Worm (Caenorhabditis elegans) whole organism, L4 larva: ENCODE measurements around the gene str-231.
A peak's percentile ranks its signal among the peaks of the same experiment; 100 is the strongest.

Experiments
- D1046.2 ChIP-seq: fragments of 200-800 bp; sonication (Bioruptor generic); IDR thresholded peaks from 2 replicates; pipeline ENCODE4 v1.3.6; 2022; ENCODE audit warnings: missing genetic modification characterization, missing compliant biosample characterization
- F37D6.2 ChIP-seq: sonication (generic microtip); optimal IDR thresholded peaks from 2 replicates; lab custom pipeline; 2016; ENCODE audit warnings: mild to moderate bottlenecking, missing genetic modification characterization, missing compliant biosample characterization
- T26A8.4 ChIP-seq: fragments of 200-800 bp; sonication (Bioruptor generic); IDR thresholded peaks from 2 replicates; pipeline ENCODE4 v1.3.6; 2022; ENCODE audit warnings: missing genetic modification characterization, missing compliant biosample characterization
- Y75B8A.6 ChIP-seq: fragments of 200-800 bp; sonication (Bioruptor generic); IDR thresholded peaks from 2 replicates; pipeline ENCODE4 v1.3.6; 2022; ENCODE audit warnings: missing genetic modification reagents, missing genetic modification characterization, missing compliant biosample characterization
- ZK337.2 ChIP-seq: fragments of 200-800 bp; sonication (Bioruptor generic); IDR thresholded peaks from 2 replicates; pipeline ENCODE4 v1.3.6; 2022; ENCODE audit warnings: missing genetic modification reagents, missing genetic modification characterization, missing compliant biosample characterization
- aha-1 ChIP-seq: fragments of 150-350 bp; peaks from one replicate; lab custom pipeline; 2014; ENCODE audit warnings: missing biosample characterization, missing genetic modification characterization
- aly-2 ChIP-seq: sonication (generic microtip); optimal IDR thresholded peaks from 2 replicates; lab custom pipeline; 2018; ENCODE audit warnings: missing biosample characterization, missing genetic modification characterization
- ama-1 ChIP-seq: fragments of 150-350 bp; optimal IDR thresholded peaks from 2 replicates; lab custom pipeline; 2014; ENCODE audit warnings: inconsistent platforms, mixed read lengths
- ceh-20 ChIP-seq: fragments of 200-800 bp; sonication (Bioruptor generic); IDR thresholded peaks from 2 replicates; pipeline ENCODE4 v1.3.6; 2022; ENCODE audit warnings: missing genetic modification reagents, missing genetic modification characterization, missing compliant biosample characterization
- ceh-28 ChIP-seq: fragments of 150-350 bp; optimal IDR thresholded peaks from 2 replicates; lab custom pipeline; 2014; ENCODE audit warnings: missing biosample characterization, missing genetic modification reagents, missing genetic modification characterization
- ceh-32 ChIP-seq: sonication (generic microtip); optimal IDR thresholded peaks from 2 replicates; lab custom pipeline; 2016; ENCODE audit warnings: mild to moderate bottlenecking, missing genetic modification characterization, missing compliant biosample characterization; ENCODE audit not compliant: poor library complexity
- ceh-44 ChIP-seq: fragments of 200-800 bp; sonication (Bioruptor generic); IDR thresholded peaks from 2 replicates; pipeline ENCODE4 v1.3.6; 2022; ENCODE audit warnings: missing genetic modification reagents, missing genetic modification characterization, missing compliant biosample characterization
- ceh-82 ChIP-seq: sonication (generic microtip); optimal IDR thresholded peaks from 2 replicates; lab custom pipeline; 2017; ENCODE audit warnings: missing biosample characterization, missing genetic modification characterization
- ctbp-1 ChIP-seq: fragments of 200-800 bp; sonication (Bioruptor generic); IDR thresholded peaks from 2 replicates; pipeline ENCODE4 v1.3.6; 2022; ENCODE audit warnings: missing genetic modification reagents, missing genetic modification characterization, missing compliant biosample characterization
- daf-19 ChIP-seq: fragments of 200-800 bp; sonication (Bioruptor generic); conservative IDR thresholded peaks from 2 replicates; pipeline ENCODE4 v1.3.6; 2022; ENCODE audit warnings: missing genetic modification characterization, missing compliant biosample characterization
- daf-8 ChIP-seq: fragments of 200-800 bp; sonication (Bioruptor generic); IDR thresholded peaks from 2 replicates; pipeline ENCODE4 v1.3.6; 2022; ENCODE audit warnings: missing genetic modification characterization, missing compliant biosample characterization
- dmd-6 ChIP-seq: fragments of 200-800 bp; sonication (Bioruptor generic); IDR thresholded peaks from 2 replicates; pipeline ENCODE4 v1.3.6; 2022; ENCODE audit warnings: missing genetic modification reagents, missing genetic modification characterization, missing compliant biosample characterization
- dmd-8 ChIP-seq: fragments of 200-800 bp; sonication (Bioruptor generic); IDR thresholded peaks from 2 replicates; pipeline ENCODE4 v1.3.6; 2022; ENCODE audit warnings: missing genetic modification characterization, missing compliant biosample characterization
- dmd-9 ChIP-seq: fragments of 200-800 bp; sonication (Bioruptor generic); IDR thresholded peaks from 2 replicates; pipeline ENCODE4 v1.3.6; 2022; ENCODE audit warnings: missing genetic modification reagents, missing genetic modification characterization, missing compliant biosample characterization
- dpl-1 ChIP-seq: fragments of 150-350 bp; optimal IDR thresholded peaks from 2 replicates; lab custom pipeline; 2014; ENCODE audit warnings: missing biosample characterization, missing genetic modification reagents, missing genetic modification characterization
- gei-8 ChIP-seq: fragments of 200-800 bp; sonication (Bioruptor generic); optimal IDR thresholded peaks from 2 replicates; lab custom pipeline; 2018; ENCODE audit warnings: mild to moderate bottlenecking, missing genetic modification characterization, missing compliant biosample characterization
- hlh-11 ChIP-seq: fragments of 200-800 bp; sonication (Bioruptor generic); optimal IDR thresholded peaks from 2 replicates; lab custom pipeline; 2018; ENCODE audit warnings: mild to moderate bottlenecking, missing genetic modification characterization, missing compliant biosample characterization
- hmg-1.1 ChIP-seq: fragments of 200-800 bp; sonication (Bioruptor generic); IDR thresholded peaks from 2 replicates; pipeline ENCODE4 v1.3.6; 2022; ENCODE audit warnings: missing genetic modification reagents, missing genetic modification characterization, missing compliant biosample characterization
- jun-1 ChIP-seq: fragments of 150-350 bp; optimal IDR thresholded peaks from 2 replicates; lab custom pipeline; 2014; ENCODE audit warnings: missing biosample characterization, missing genetic modification reagents, missing genetic modification characterization
- lim-7 ChIP-seq: fragments of 200-800 bp; sonication (Bioruptor generic); IDR thresholded peaks from 2 replicates; pipeline ENCODE4 v1.3.6; 2022; ENCODE audit warnings: missing genetic modification characterization, missing compliant biosample characterization
- lin-29 ChIP-seq: fragments of 200-800 bp; sonication (Bioruptor generic); IDR thresholded peaks from 2 replicates; pipeline ENCODE4 v1.3.6; 2022; ENCODE audit warnings: missing genetic modification reagents, missing genetic modification characterization, missing compliant biosample characterization
- lir-3 ChIP-seq: sonication (generic microtip); optimal IDR thresholded peaks from 2 replicates; lab custom pipeline; 2016; ENCODE audit warnings: mild to moderate bottlenecking, missing genetic modification characterization, missing compliant biosample characterization
- mxl-2 ChIP-seq: fragments of 200-800 bp; sonication (Bioruptor generic); conservative IDR thresholded peaks from 2 replicates; pipeline ENCODE4 v1.3.6; 2022; ENCODE audit warnings: missing genetic modification reagents, missing genetic modification characterization, missing compliant biosample characterization
- nhr-10 ChIP-seq: fragments of 150-350 bp; optimal IDR thresholded peaks from 2 replicates; lab custom pipeline; 2014; ENCODE audit warnings: missing biosample characterization, missing genetic modification characterization
- nhr-48 ChIP-seq: sonication (generic microtip); optimal IDR thresholded peaks from 2 replicates; lab custom pipeline; 2016; ENCODE audit warnings: mild to moderate bottlenecking, missing genetic modification characterization, missing compliant biosample characterization
- nhr-77 ChIP-seq: fragments of 150-350 bp; optimal IDR thresholded peaks from 2 replicates; lab custom pipeline; 2014; ENCODE audit warnings: missing biosample characterization, missing genetic modification characterization
- php-3 ChIP-seq: fragments of 200-800 bp; sonication (Bioruptor generic); IDR thresholded peaks from 2 replicates; pipeline ENCODE4 v1.3.6; 2022; ENCODE audit warnings: missing genetic modification reagents, missing genetic modification characterization, missing compliant biosample characterization
- pqm-1 ChIP-seq: sonication (generic microtip); optimal IDR thresholded peaks from 2 replicates; lab custom pipeline; 2017; ENCODE audit warnings: missing biosample characterization, missing genetic modification characterization
- rbr-2 ChIP-seq: sonication (generic microtip); optimal IDR thresholded peaks from 2 replicates; lab custom pipeline; 2016; ENCODE audit warnings: missing genotype, missing genetic modification characterization, missing compliant biosample characterization
- skn-1 ChIP-seq: fragments of 150-350 bp; optimal IDR thresholded peaks from 2 replicates; lab custom pipeline; 2014; ENCODE audit warnings: missing biosample characterization, missing genetic modification characterization
- tra-1 ChIP-seq: fragments of 200-800 bp; sonication (Bioruptor generic); IDR thresholded peaks from 2 replicates; pipeline ENCODE4 v1.3.6; 2022; ENCODE audit warnings: missing genetic modification reagents, missing genetic modification characterization, missing compliant biosample characterization
- unc-62 ChIP-seq, 3 experiments: fragments of 150-350 bp in 1 of 3; sonication (generic microtip); optimal IDR thresholded peaks in 2 of 3; peaks in 1 of 3; 1 replicate in 1 of 3; 2 replicates in 2 of 3; lab custom pipeline; 2014 to 2017; ENCODE audit warnings: missing biosample characterization in 3 of 3, missing genetic modification characterization in 3 of 3, missing genetic modification reagents in 3 of 3, missing genotype in 1 of 3

Gene str-231

DNA sequence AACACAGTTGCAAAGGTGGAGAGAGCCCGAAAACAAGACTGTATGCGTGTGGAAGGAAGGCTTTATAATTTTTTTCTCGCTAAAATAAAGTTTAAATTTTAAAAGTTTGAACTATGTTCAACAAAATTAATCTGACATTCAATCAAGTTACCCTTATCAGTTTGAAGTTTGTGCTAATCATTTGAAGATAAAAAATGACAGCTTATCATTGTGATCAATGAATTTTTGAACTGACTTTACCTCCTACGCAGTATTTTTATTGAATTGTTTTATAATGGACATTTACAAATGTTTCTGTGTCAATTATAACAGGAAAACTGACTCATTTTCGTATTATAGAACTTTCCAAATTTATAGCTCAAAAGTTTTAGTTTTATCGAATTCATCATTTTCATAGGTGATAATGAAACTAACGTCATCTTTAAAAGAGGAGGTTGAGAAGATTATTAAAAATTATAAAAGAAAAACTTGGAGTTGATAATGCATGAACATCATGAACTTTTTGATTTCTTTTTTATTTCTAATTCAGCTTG is 29.1 kb downstream of the str-231 start, which contains the start of gene oac-20:
TSS of gene oac-20 (plus strand) at position 483 of the 533 bp plus-strand sequence.
- no peak for TF ChIP-seq nhr-10 (tag; lab: Kevin White, UChicago)
- TF ChIP-seq skn-1 (tag; lab: Kevin White, UChicago) = no peak
- TF ChIP-seq T26A8.4 (GFP tag; lab: Robert Waterston, UW) = no peak
- no peak for TF ChIP-seq daf-8 (GFP tag; lab: Robert Waterston, UW)
- peak; percentile 66 for TF ChIP-seq php-3
- TF ChIP-seq dmd-8 (GFP tag; lab: Robert Waterston, UW) = no peak
- TF ChIP-seq F37D6.2 (tag; lab: Kevin White, UChicago) = no peak
- TF ChIP-seq aly-2 = no peak
- TF ChIP-seq D1046.2 (GFP tag; lab: Robert Waterston, UW) = no peak
- no peak for TF ChIP-seq ceh-82
- no peak for TF ChIP-seq lin-29 (GFP tag; lab: Robert Waterston, UW)
- TF ChIP-seq ceh-28 (tag; lab: Kevin White, UChicago) = no peak
- TF ChIP-seq gei-8 = no peak
- TF ChIP-seq tra-1 (GFP tag; lab: Robert Waterston, UW) = 0 out of 2 replicates have a peak, but pooled peaks have one; percentile 58
- TF ChIP-seq hmg-1.1 (GFP tag; lab: Robert Waterston, UW) = no peak
- TF ChIP-seq ama-1 (lab: Kevin White, UChicago) = no peak
- TF ChIP-seq nhr-48 (tag; lab: Kevin White, UChicago) = peak; percentile 16
- peak; percentile 96 for TF ChIP-seq dmd-6 (GFP tag; lab: Robert Waterston, UW)
- TF ChIP-seq nhr-77 (tag; lab: Kevin White, UChicago) = peak; percentile 61
- TF ChIP-seq rbr-2 (tag; lab: Kevin White, UChicago) = no peak
- TF ChIP-seq dmd-9 = no peak
- no peak for TF ChIP-seq lim-7 (GFP tag; lab: Robert Waterston, UW)
- peak; percentile 90 for TF ChIP-seq pqm-1 (tag; lab: Kevin White, UChicago)
- TF ChIP-seq ceh-44 (GFP tag; lab: Robert Waterston, UW) = no peak
- no peak for TF ChIP-seq ctbp-1 (GFP tag; lab: Robert Waterston, UW)
- TF ChIP-seq daf-19 (GFP tag; lab: Robert Waterston, UW) = no peak

DNA sequence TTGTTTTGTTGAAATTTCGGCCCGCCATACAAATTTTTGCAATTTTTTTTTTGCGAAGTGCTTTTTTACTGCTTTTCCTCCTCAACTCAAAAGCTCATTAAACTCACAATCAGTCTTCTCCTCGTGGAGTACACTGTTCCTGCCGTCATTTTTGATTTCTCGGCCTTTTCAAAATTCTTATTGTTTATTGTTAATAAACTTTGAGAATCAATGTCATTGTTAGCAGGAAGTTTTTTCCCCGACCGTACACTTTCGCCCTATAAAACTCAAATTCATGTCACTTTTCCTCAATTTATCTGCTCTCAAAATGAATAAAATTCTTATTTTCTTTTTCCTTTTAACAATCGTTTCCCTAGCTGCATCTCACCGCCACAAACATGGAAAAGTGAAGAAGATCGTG is 31.6 kb downstream of the str-231 start, which contains the start of gene clec-232:
TSS of gene clec-232 (plus strand) at position 301 of the 400 bp plus-strand sequence.
- TF ChIP-seq jun-1 (no peak), ZK337.2 (GFP tag; lab: Robert Waterston, UW) (no peak), pqm-1 (tag; lab: Kevin White, UChicago) (no peak), lir-3 (tag; lab: Kevin White, UChicago) (no peak), ceh-20 (GFP tag; lab: Robert Waterston, UW) (no peak), mxl-2 (GFP tag; lab: Robert Waterston, UW) (no peak), hlh-11 (no peak), unc-62 (GFP tag; optimal IDR thresholded peaks at IDR 0.05 in 1 of 2; lab: Kevin White, UChicago) (no peak), unc-62 (tag; optimal IDR thresholded peaks at IDR 0.05; lab: Kevin White, UChicago) (no peak), dpl-1 (no peak), Y75B8A.6 (GFP tag; lab: Robert Waterston, UW) (no peak)

DNA sequence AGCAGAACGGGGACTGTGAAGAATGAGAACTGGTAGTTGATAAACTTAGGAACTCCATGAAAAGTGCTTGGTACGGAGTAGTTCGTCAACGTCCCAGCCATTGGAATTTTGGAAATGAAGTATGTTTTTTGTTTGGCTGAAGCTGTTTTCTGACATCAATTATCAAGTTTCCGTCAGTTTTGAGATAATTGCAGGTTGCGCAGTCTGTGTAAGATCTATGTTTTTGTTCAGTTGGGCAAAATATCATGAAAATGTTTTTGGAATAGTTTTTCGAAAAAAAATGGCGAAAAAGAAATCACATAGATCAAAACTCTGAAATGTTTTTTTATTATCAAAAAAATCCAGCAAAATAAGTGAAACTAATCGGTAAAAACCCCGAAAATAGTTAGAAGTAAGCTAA is 32.6 kb downstream of the str-231 start, which contains the start of gene sru-22:
TSS of gene sru-22 (minus strand) at position 101 of the 400 bp plus-strand sequence.
- peak; percentile 4 for TF ChIP-seq aha-1
- TF ChIP-seq ctbp-1 (GFP tag; lab: Robert Waterston, UW) = no peak
- no peak for TF ChIP-seq ceh-32 (tag; lab: Kevin White, UChicago)
- no peak for TF ChIP-seq pqm-1 (tag; lab: Kevin White, UChicago)
- TF ChIP-seq, all 104 proteins: peak for 1
